Worm (Caenorhabditis elegans): Measurements from ENCODE around the gene F53C3.4.

Gene F53C3.4

DNA sequence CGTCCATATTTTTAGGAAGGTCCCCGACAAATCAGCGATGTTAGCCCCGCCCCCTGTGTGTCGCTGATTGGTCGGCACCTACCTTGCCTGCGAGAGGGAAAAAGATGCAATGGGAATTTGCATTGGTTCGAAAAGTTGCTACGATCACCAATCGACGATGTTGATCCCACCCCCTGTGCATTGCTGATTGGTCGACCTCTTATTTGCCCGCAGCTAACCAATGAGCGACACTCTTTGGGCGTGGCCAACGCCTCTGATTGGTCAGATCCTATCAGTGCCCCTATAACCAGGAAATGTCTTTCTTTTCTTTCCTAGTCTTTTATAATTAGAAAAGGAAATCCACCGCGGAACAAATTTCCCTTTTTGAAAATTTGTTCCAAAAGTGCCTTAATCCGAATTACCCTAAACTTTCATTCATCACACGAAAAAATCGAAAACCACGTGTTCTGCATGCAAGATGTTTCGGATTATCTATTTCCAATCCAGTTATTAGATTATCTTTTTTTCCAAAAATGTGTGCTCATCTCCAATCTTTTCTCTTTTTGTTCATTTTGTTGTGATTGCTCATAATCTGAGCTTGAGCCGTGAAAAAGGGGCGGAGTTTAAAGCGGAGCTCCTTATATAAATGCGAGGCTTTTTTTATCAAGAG is 16.9 kb downstream of the F53C3.4 start:
- no peak for TF ChIP-seq aly-1 (tag; optimal IDR thresholded peaks at IDR 0.05)

DNA sequence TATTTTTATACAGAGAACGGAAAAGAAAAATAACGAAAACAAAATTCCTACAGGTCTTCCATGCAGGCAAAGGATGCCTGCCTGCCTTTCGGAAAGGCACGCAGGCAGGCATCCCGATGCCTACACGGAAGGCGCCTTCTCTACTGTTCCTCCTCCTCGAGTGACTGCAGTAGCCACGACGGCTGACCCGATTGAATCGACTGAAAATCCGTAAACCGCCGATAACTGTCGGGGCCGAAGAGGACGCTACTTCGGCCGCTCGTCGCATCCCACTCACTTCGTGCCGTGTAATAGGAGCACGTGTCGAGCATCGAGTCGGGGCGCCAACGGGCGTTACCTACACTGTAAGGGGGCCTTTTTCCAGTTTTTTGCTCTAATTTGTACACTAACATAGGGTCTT is 19.4 kb downstream of the F53C3.4 start:
- TF ChIP-seq tbx-37 (GFP tag; conservative IDR thresholded peaks at IDR 0.05), result no peak
- TF ChIP-seq ceh-36 (tag; optimal IDR thresholded peaks at IDR 0.05), result no peak
- TF ChIP-seq pes-1 (GFP tag; IDR thresholded peaks at IDR 0.05), result 0 out of 2 replicates have a peak, but pooled peaks have one; percentile 8

DNA sequence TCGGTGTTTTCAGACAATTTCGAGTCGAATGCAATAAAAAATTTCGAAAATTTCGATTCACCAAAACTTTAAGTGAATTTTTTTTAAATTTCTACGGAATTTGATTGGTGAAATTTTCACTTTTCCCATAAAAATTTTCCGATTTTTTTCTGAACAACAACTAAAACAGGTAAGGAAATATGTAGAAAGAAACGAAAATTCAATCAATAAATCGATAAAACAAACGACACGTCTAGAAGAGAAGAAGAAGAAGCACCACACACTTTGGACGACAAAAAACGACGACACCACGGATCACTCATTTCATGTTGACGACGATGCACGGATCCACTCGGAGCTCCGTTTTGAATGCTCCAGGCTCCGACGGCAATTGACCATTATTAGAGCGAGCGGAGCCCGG is 21.5 kb downstream of the F53C3.4 start:
- TF ChIP-seq ceh-13 (GFP tag; optimal IDR thresholded peaks at IDR 0.05) (no peak), ceh-36 (tag; optimal IDR thresholded peaks at IDR 0.05) (no peak), tbx-37 (GFP tag; conservative IDR thresholded peaks at IDR 0.05) (no peak), B0310.2 (tag; optimal IDR thresholded peaks at IDR 0.05) (no peak), flt-1 (GFP tag; IDR thresholded peaks at IDR 0.05) (no peak), ama-1 (optimal IDR thresholded peaks at IDR 0.05) (no peak), tbx-11 (GFP tag; IDR thresholded peaks at IDR 0.05) (no peak), hmg-4 (GFP tag; optimal IDR thresholded peaks at IDR 0.05) (no peak), ets-7 (tag; optimal IDR thresholded peaks at IDR 0.05) (no peak)

DNA sequence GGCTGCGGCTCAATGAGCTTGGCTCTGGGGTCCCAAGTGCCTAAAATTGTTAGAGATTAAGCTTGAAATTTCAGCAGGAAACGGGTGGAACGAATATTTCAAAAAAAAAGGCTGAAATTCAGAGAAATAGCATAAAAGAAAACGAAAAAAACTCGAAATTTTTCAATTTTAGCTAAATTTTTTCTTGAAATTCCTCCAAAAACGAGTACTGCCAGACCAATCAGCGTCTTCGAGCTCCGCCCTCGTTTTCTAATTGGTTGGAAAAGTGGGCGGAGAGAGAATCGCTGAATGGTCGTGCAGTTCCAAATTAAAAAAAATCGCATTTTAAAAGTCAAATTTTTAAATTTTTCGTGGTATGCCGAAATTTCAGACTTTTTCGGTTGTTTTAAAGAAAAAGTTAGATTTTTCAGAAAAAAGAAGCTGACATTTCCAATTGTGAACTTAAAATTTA is 26.8 kb downstream of the F53C3.4 start, which contains the start of gene plpp-1.1:
TSS of gene plpp-1.1 (minus strand) at position 51 of the 451 bp plus-strand sequence.
- TF ChIP-seq scrt-1 (GFP tag; IDR thresholded peaks at IDR 0.05) (no peak), hnd-1 (tag; optimal IDR thresholded peaks at IDR 0.05) (no peak), ets-7 (tag; optimal IDR thresholded peaks at IDR 0.05) (no peak), flt-1 (GFP tag; IDR thresholded peaks at IDR 0.05) (no peak), hmbx-1 (tag; optimal IDR thresholded peaks at IDR 0.05) (no peak), ceh-36 (tag; optimal IDR thresholded peaks at IDR 0.05) (no peak), aly-1 (tag; optimal IDR thresholded peaks at IDR 0.05) (no peak), sea-1 (GFP tag; conservative IDR thresholded peaks at IDR 0.05) (no peak), tbx-37 (GFP tag; conservative IDR thresholded peaks at IDR 0.05) (no peak), F13C5.2 (tag; optimal IDR thresholded peaks at IDR 0.05) (no peak), ama-1 (optimal IDR thresholded peaks at IDR 0.05) (no peak), B0310.2 (tag; optimal IDR thresholded peaks at IDR 0.05) (no peak), hmg-4 (GFP tag; optimal IDR thresholded peaks at IDR 0.05) (no peak), tbx-11 (GFP tag; IDR thresholded peaks at IDR 0.05) (no peak), tra-4 (tag; optimal IDR thresholded peaks at IDR 0.05) (no peak), pes-1 (GFP tag; IDR thresholded peaks at IDR 0.05) (no peak; the same call in 1 of the 2 replicates), ceh-13 (GFP tag; optimal IDR thresholded peaks at IDR 0.05) (no peak)

DNA sequence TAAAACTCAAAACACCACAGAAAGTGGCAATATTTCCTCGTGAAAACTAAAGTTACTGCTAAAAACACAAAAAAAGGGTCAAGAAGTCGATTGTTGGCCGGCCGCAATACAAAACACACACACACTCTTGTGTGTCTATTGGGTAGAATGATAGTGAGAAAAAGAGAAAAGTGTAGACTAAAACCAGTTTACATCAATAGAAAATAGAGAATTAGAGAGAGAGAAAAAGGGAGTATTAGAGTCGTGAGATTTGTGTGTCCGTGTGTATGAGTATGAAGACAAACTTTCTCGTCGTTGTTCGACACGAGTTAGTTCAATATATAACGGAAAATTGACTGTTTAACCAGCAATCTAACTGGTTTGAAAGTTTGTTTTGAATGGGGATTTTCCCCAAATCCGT is 28.2 kb downstream of the F53C3.4 start:
- TF ChIP-seq scrt-1 (GFP tag; IDR thresholded peaks at IDR 0.05) (no peak), ceh-13 (GFP tag; optimal IDR thresholded peaks at IDR 0.05) (no peak), ama-1 (optimal IDR thresholded peaks at IDR 0.05) (no peak), tbx-37 (GFP tag; conservative IDR thresholded peaks at IDR 0.05) (no peak), ceh-36 (tag; optimal IDR thresholded peaks at IDR 0.05) (no peak), flt-1 (GFP tag; IDR thresholded peaks at IDR 0.05) (no peak), pes-1 (GFP tag; IDR thresholded peaks at IDR 0.05) (no peak), hmbx-1 (tag; optimal IDR thresholded peaks at IDR 0.05) (no peak)

DNA sequence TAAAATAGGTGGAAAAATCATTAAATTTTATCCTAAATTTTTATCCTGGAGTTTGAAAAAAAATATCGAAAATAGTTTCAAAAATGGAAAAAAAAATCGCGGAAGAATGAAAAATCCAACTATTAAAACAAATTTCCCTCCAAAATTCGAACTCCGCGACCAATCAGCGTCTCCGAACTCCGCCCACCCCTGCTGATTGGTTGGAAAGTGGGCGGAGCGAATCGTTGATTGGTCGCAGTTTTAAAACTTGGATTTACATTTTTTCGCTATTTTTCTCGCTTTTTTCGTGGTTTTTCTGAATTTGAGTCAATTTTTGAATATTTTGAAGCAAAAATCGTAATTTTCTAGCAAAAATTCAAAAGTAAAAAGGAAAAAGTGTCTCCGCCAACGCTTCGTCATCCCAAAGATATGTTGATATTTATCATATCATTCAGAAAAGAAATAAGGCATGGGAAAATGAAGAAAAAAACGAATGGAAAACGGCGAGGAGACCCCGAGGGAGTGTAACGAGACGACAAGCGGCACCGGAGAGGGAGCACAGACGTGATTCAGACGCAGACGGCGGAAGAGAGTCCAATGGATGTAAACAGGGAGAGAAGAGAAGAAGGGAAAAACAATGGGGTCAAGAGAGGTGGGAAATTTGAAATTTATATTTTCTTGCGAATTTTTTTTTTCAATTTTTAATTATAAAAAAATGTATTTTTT is 29.4 kb downstream of the F53C3.4 start:
- no peak for TF ChIP-seq sea-1 (GFP tag; conservative IDR thresholded peaks at IDR 0.05)
- TF ChIP-seq aly-1 (tag; optimal IDR thresholded peaks at IDR 0.05), result no peak
- TF ChIP-seq scrt-1 (GFP tag; IDR thresholded peaks at IDR 0.05), result no peak
- no peak for TF ChIP-seq pes-1 (GFP tag; IDR thresholded peaks at IDR 0.05)
- TF ChIP-seq tbx-11 (GFP tag; IDR thresholded peaks at IDR 0.05), result no peak
- no peak for TF ChIP-seq ceh-13 (GFP tag; optimal IDR thresholded peaks at IDR 0.05)

DNA sequence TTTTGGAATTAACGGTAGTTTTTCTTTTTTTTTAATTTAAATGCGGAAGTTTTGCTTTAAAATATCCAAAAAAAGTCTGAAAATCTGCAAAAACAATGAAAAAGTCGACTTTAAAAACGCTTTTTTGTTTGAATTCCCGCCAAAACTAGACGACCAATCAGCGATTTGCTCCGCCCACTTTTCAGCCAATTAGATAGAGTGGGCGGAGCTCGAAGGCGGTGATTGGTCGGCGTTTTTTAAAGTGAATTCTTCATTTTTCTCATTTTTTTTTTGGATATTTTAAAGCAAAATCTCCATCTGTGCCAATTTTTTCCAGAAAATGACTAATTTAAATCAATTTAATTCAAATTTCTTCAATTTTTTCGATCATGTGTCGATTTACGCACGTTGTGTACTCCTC is 30.0 kb downstream of the F53C3.4 start:
- TF ChIP-seq ets-7 (tag; optimal IDR thresholded peaks at IDR 0.05), result no peak
- TF ChIP-seq tra-4 (tag; optimal IDR thresholded peaks at IDR 0.05), result no peak
- no peak for TF ChIP-seq hmbx-1 (tag; optimal IDR thresholded peaks at IDR 0.05)
- TF ChIP-seq hmg-4 (GFP tag; optimal IDR thresholded peaks at IDR 0.05), result no peak
- TF ChIP-seq ceh-36 (tag; optimal IDR thresholded peaks at IDR 0.05), result no peak
- no peak for TF ChIP-seq ama-1 (optimal IDR thresholded peaks at IDR 0.05)

DNA sequence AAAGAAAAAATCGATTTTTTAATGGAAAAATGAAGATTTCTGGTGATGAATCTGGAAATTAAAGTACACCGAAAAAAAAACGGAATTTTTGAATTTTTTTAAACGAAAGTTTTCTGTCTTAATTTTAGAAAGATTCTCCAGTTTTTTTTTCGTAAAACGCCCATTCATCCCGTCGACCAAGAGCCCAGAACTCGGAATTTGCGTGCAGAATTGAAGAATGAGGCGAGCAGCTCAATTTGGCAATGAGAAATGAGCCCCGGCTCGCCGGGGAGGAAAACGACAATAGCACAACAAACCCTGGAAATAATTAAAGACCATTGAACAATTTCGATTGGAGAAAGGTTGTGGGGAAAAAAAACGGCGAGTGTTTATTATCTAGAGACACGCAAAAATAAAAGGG is 30.6 kb downstream of the F53C3.4 start:
- no peak for TF ChIP-seq B0310.2 (tag; optimal IDR thresholded peaks at IDR 0.05)
- no peak for TF ChIP-seq sea-1 (GFP tag; conservative IDR thresholded peaks at IDR 0.05)
- TF ChIP-seq flt-1 (GFP tag; IDR thresholded peaks at IDR 0.05), result no peak
- no peak for TF ChIP-seq hmg-4 (GFP tag; optimal IDR thresholded peaks at IDR 0.05)
- TF ChIP-seq tbx-11 (GFP tag; IDR thresholded peaks at IDR 0.05), result no peak
- TF ChIP-seq scrt-1 (GFP tag; IDR thresholded peaks at IDR 0.05), result no peak
- no peak for TF ChIP-seq ceh-36 (tag; optimal IDR thresholded peaks at IDR 0.05)
- TF ChIP-seq pes-1 (GFP tag; IDR thresholded peaks at IDR 0.05), result no peak
- TF ChIP-seq hnd-1 (tag; optimal IDR thresholded peaks at IDR 0.05), result no peak
- TF ChIP-seq ets-7 (tag; optimal IDR thresholded peaks at IDR 0.05), result no peak
- no peak for TF ChIP-seq tra-4 (tag; optimal IDR thresholded peaks at IDR 0.05)
- no peak for TF ChIP-seq hmbx-1 (tag; optimal IDR thresholded peaks at IDR 0.05)
- TF ChIP-seq ceh-13 (GFP tag; optimal IDR thresholded peaks at IDR 0.05), result no peak
- TF ChIP-seq tbx-37 (GFP tag; conservative IDR thresholded peaks at IDR 0.05), result no peak
- no peak for TF ChIP-seq aly-1 (tag; optimal IDR thresholded peaks at IDR 0.05)
- TF ChIP-seq F13C5.2 (tag; optimal IDR thresholded peaks at IDR 0.05), result no peak
- TF ChIP-seq ama-1 (optimal IDR thresholded peaks at IDR 0.05), result no peak

Measured in whole organism, early embryonic.